Worm (Caenorhabditis elegans) whole organism, L4 larva: ENCODE results near the gene C46C2.6.

ENCODE experiments used
- madf-5 ChIP-seq, 2 experiments: fragments of 200-800 bp; sonication (Bioruptor generic); IDR thresholded peaks; 2 replicates each; pipeline ENCODE4 v1.3.6; 2022; ENCODE audit warnings: missing compliant biosample characterization in 2 of 2, missing genetic modification characterization in 2 of 2
- nhr-25 ChIP-seq: sonication (generic microtip); optimal IDR thresholded peaks from 2 replicates; lab custom pipeline; 2017; ENCODE audit warnings: missing genetic modification characterization, mild to moderate bottlenecking, missing compliant biosample characterization, antibody characterized with exemption, moderate library complexity, borderline replicate concordance; ENCODE audit not compliant: insufficient read depth
- nhr-77 ChIP-seq: fragments of 150-350 bp; optimal IDR thresholded peaks from 2 replicates; lab custom pipeline; 2014; ENCODE audit warnings: missing biosample characterization, missing genetic modification characterization
- pha-4 ChIP-seq, 2 experiments: fragments of 150-350 bp in 1 of 2; fragments of 200-800 bp in 1 of 2; sonication (Bioruptor generic) in 1 of 2; IDR thresholded peaks in 1 of 2; optimal IDR thresholded peaks in 1 of 2; 2 replicates each; pipeline versions ENCODE4 v1.3.6 to Lab custom; 2014 to 2022; ENCODE audit warnings: missing genetic modification characterization in 2 of 2, missing genetic modification reagents in 2 of 2, missing biosample characterization in 1 of 2, missing compliant biosample characterization in 1 of 2
- rbr-2 ChIP-seq: sonication (generic microtip); optimal IDR thresholded peaks from 2 replicates; lab custom pipeline; 2016; ENCODE audit warnings: missing genotype, missing genetic modification characterization, missing compliant biosample characterization
- set-16 ChIP-seq: fragments of 200-800 bp; sonication (Bioruptor generic); IDR thresholded peaks from 2 replicates; pipeline ENCODE4 v1.3.6; 2022; ENCODE audit warnings: missing genetic modification reagents, missing genetic modification characterization, missing compliant biosample characterization
- unc-62 ChIP-seq, 3 experiments: fragments of 150-350 bp in 1 of 3; sonication (generic microtip); optimal IDR thresholded peaks in 2 of 3; peaks in 1 of 3; 1 replicate in 1 of 3; 2 replicates in 2 of 3; lab custom pipeline; 2014 to 2017; ENCODE audit warnings: missing biosample characterization in 3 of 3, missing genetic modification characterization in 3 of 3, missing genetic modification reagents in 3 of 3, missing genotype in 1 of 3

DNA sequence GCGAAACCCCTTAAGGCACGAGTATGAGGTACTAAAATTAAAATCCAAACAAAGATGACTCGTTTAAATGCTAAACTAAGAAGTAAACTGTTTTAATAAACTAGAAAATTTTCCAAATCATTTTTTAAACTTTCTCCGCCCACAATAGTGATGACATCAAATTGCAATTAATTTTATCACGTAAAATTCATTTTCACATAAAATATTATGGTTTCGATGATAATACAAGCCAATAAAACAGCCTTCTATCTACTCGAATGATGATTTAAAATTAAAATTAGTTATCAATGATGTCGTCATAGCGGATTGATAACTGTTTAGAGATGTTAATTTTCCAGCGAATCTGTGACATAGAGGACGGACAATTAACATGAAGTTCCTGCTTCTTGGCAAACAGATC lies 46.5 kb upstream of the C46C2.6 start, which contains the start of gene C07C7.3:
- TF ChIP-seq unc-62 (GFP tag; optimal IDR thresholded peaks at IDR 0.05 in 1 of 2; lab: Kevin White, UChicago): no peak
- no peak for TF ChIP-seq unc-62 (tag; optimal IDR thresholded peaks at IDR 0.05; lab: Kevin White, UChicago)
- no peak for TF ChIP-seq nhr-25 (tag; lab: Kevin White, UChicago)
- TF ChIP-seq madf-5 (GFP tag; IDR thresholded peaks at IDR 0.05; lab: Robert Waterston, UW): no peak
- TF ChIP-seq set-16 (GFP tag; lab: Robert Waterston, UW): no peak
- TF ChIP-seq rbr-2: no peak
- no peak for TF ChIP-seq nhr-77 (tag; lab: Kevin White, UChicago)
- TF ChIP-seq pha-4 (GFP tag; IDR thresholded peaks at IDR 0.05; lab: Robert Waterston, UW): no peak
- no peak for TF ChIP-seq pha-4 (tag; optimal IDR thresholded peaks at IDR 0.05; lab: Kevin White, UChicago)
